Fruit fly (Drosophila melanogaster) whole organism, embryonic: Measurements from ENCODE around the gene Kdm2.

Experiments used
- Abd-B ChIP-seq: fragments of 200-800 bp; sonication (Bioruptor generic); optimal IDR thresholded peaks from 2 replicates; lab custom pipeline; 2018; ENCODE audit warnings: missing biosample characterization, mild to moderate bottlenecking, missing genetic modification characterization, moderate library complexity
- Antp ChIP-seq: fragments of 200-800 bp; sonication (Bioruptor generic); optimal IDR thresholded peaks from 3 replicates; lab custom pipeline; 2016; ENCODE audit warnings: missing biosample characterization, missing genetic modification characterization
- Awh ChIP-seq: fragments of 200-800 bp; sonication (Bioruptor generic); IDR thresholded peaks from 2 replicates; pipeline ENCODE4, ENCODE4 v1.3.6; 2022; ENCODE audit warnings: missing biosample characterization, missing genetic modification characterization
- C15 ChIP-seq: fragments of 200-800 bp; sonication (Bioruptor generic); IDR thresholded peaks from 3 replicates; pipeline ENCODE4 v1.3.6; 2022; ENCODE audit warnings: missing biosample characterization, missing genetic modification characterization
- CG10274 ChIP-seq: fragments of 200-800 bp; sonication (Bioruptor generic); optimal IDR thresholded peaks from 3 replicates; lab custom pipeline; 2017; ENCODE audit warnings: missing biosample characterization, mild to moderate bottlenecking, missing genetic modification characterization
- CG10366 ChIP-seq: fragments of 200-800 bp; sonication (Bioruptor generic); IDR thresholded peaks from 2 replicates; pipeline ENCODE4 v1.3.6; 2022; ENCODE audit warnings: missing biosample characterization, missing genetic modification characterization
- CG10979 ChIP-seq: fragments of 200-800 bp; sonication (Bioruptor generic); optimal IDR thresholded peaks from 2 replicates; lab custom pipeline; 2018; ENCODE audit warnings: missing biosample characterization, mild to moderate bottlenecking, missing genetic modification characterization, moderate library complexity
- CG11696 ChIP-seq: fragments of 200-800 bp; sonication (Bioruptor generic); IDR thresholded peaks from 2 replicates; pipeline ENCODE4 v1.3.6; 2022; ENCODE audit warnings: missing biosample characterization, missing genetic modification characterization
- CG12299 ChIP-seq: fragments of 200-800 bp; sonication (Bioruptor generic); optimal IDR thresholded peaks from 2 replicates; lab custom pipeline; 2018; ENCODE audit warnings: missing biosample characterization, mild to moderate bottlenecking, missing genetic modification characterization
- CG12391 ChIP-seq: fragments of 200-800 bp; sonication (Bioruptor generic); optimal IDR thresholded peaks from 3 replicates; lab custom pipeline; 2018; ENCODE audit warnings: missing biosample characterization, mild to moderate bottlenecking, missing genetic modification characterization, moderate library complexity
- CG13287 ChIP-seq: fragments of 200-800 bp; sonication (Bioruptor generic); IDR thresholded peaks from 2 replicates; pipeline ENCODE4 v1.3.6; 2022; ENCODE audit warnings: missing biosample characterization, missing genetic modification characterization; ENCODE audit not compliant: partially characterized antibody
- CG14014 ChIP-seq: fragments of 200-800 bp; sonication (Bioruptor generic); IDR thresholded peaks from 2 replicates; pipeline ENCODE4 v1.3.6; 2022; ENCODE audit warnings: missing biosample characterization, missing genetic modification characterization
- CG14441 ChIP-seq: fragments of 200-800 bp; sonication (Bioruptor generic); IDR thresholded peaks from 2 replicates; pipeline ENCODE4 v1.3.6; 2022; ENCODE audit warnings: missing biosample characterization, missing genetic modification characterization
- CG1603 ChIP-seq: fragments of 200-800 bp; sonication (Bioruptor generic); optimal IDR thresholded peaks from 2 replicates; lab custom pipeline; 2019; ENCODE audit warnings: missing biosample characterization, mild to moderate bottlenecking, missing genetic modification characterization, moderate library complexity
- CG17359 ChIP-seq: fragments of 200-800 bp; sonication (Bioruptor generic); optimal IDR thresholded peaks from 3 replicates; lab custom pipeline; 2018; ENCODE audit warnings: missing biosample characterization, mild to moderate bottlenecking, missing genetic modification characterization, moderate library complexity
- CG18764 ChIP-seq: fragments of 200-800 bp; sonication (Bioruptor generic); optimal IDR thresholded peaks from 3 replicates; lab custom pipeline; 2016; ENCODE audit warnings: missing biosample characterization, missing genetic modification characterization
- CG2889 ChIP-seq: fragments of 200-800 bp; sonication (Bioruptor generic); IDR thresholded peaks from 3 replicates; pipeline ENCODE4 v1.3.6; 2022; ENCODE audit warnings: missing biosample characterization, missing genetic modification characterization
- CG31365 ChIP-seq: fragments of 200-800 bp; sonication (Bioruptor generic); optimal IDR thresholded peaks from 2 replicates; lab custom pipeline; 2018; ENCODE audit warnings: missing biosample characterization, mild to moderate bottlenecking, missing genetic modification characterization
- CG33213 ChIP-seq: fragments of 200-800 bp; sonication (Bioruptor generic); optimal IDR thresholded peaks from 3 replicates; lab custom pipeline; 2016; ENCODE audit warnings: missing biosample characterization, missing genetic modification characterization
- CG3847 ChIP-seq: fragments of 200-800 bp; sonication (Bioruptor generic); IDR thresholded peaks from 2 replicates; pipeline ENCODE4 v1.3.6; 2022; ENCODE audit warnings: missing biosample characterization, missing genetic modification characterization
- CG6791 ChIP-seq: fragments of 200-800 bp; sonication (Bioruptor generic); IDR thresholded peaks from 3 replicates; pipeline ENCODE4 v1.3.6; 2022; ENCODE audit warnings: missing biosample characterization, missing genetic modification characterization; ENCODE audit not compliant: partially characterized antibody
- CG7357 ChIP-seq: fragments of 200-800 bp; sonication (Bioruptor generic); IDR thresholded peaks from 3 replicates; pipeline ENCODE4 v1.3.6; 2022; ENCODE audit warnings: missing biosample characterization, missing genetic modification characterization
- CG8944 ChIP-seq: fragments of 200-800 bp; sonication (Bioruptor generic); optimal IDR thresholded peaks from 3 replicates; lab custom pipeline; 2016; ENCODE audit warnings: missing biosample characterization, missing genetic modification characterization
- CG9215 ChIP-seq: fragments of 200-800 bp; sonication (Bioruptor generic); IDR thresholded peaks from 2 replicates; pipeline ENCODE4 v1.3.6; 2022; ENCODE audit warnings: missing biosample characterization, missing genetic modification characterization
- CG9437 ChIP-seq: fragments of 200-800 bp; sonication (Bioruptor generic); optimal IDR thresholded peaks from 2 replicates; lab custom pipeline; 2018; ENCODE audit warnings: missing biosample characterization, mild to moderate bottlenecking, missing genetic modification characterization
- E2f1 ChIP-seq: fragments of 200-800 bp; sonication (Bioruptor generic); IDR thresholded peaks from 2 replicates; pipeline ENCODE4 v1.3.6; 2022; ENCODE audit warnings: missing biosample characterization, missing genetic modification characterization
- Hmr ChIP-seq: fragments of 200-800 bp; sonication (Bioruptor generic); optimal IDR thresholded peaks from 3 replicates; lab custom pipeline; 2017; ENCODE audit warnings: mild to moderate bottlenecking, missing biosample characterization, missing genetic modification reagents, missing genetic modification characterization
- Hr78 ChIP-seq, 2 experiments: fragments of 200-800 bp in 1 of 2; fragments of >200 bp in 1 of 2; sonication (Bioruptor generic) in 1 of 2; optimal IDR thresholded peaks; 2 replicates each; lab custom pipeline; 2017 to 2019; ENCODE audit warnings: missing biosample characterization in 2 of 2, missing genetic modification characterization in 2 of 2, mild to moderate bottlenecking in 1 of 2, moderate library complexity in 1 of 2
- Jarid2 ChIP-seq: fragments of 200-800 bp; sonication (Bioruptor generic); optimal IDR thresholded peaks from 3 replicates; lab custom pipeline; 2017; ENCODE audit warnings: mild to moderate bottlenecking, missing biosample characterization, missing genetic modification reagents, missing genetic modification characterization
- Lhr ChIP-seq: fragments of 200-800 bp; sonication (Bioruptor generic); optimal IDR thresholded peaks from 3 replicates; lab custom pipeline; 2017; ENCODE audit warnings: mild to moderate bottlenecking, missing biosample characterization, missing genetic modification reagents, missing genetic modification characterization
- MTF-1 ChIP-seq: fragments of 200-800 bp; sonication (Bioruptor generic); optimal IDR thresholded peaks from 2 replicates; lab custom pipeline; 2018; ENCODE audit warnings: missing biosample characterization, mild to moderate bottlenecking, missing genetic modification characterization, borderline replicate concordance
- Mes4 ChIP-seq: fragments of 200-800 bp; sonication (Bioruptor generic); optimal IDR thresholded peaks from 2 replicates; lab custom pipeline; 2016; ENCODE audit warnings: missing biosample characterization, missing genetic modification characterization
- Six4 ChIP-seq: fragments of 200-800 bp; sonication (Bioruptor generic); optimal IDR thresholded peaks from 2 replicates; lab custom pipeline; 2016; ENCODE audit warnings: missing biosample characterization, missing genetic modification characterization
- Sry-β ChIP-seq: fragments of 200-800 bp; sonication (Bioruptor generic); optimal IDR thresholded peaks from 2 replicates; lab custom pipeline; 2018; ENCODE audit warnings: missing biosample characterization, mild to moderate bottlenecking, missing genetic modification characterization, moderate library complexity
- al ChIP-seq: fragments of 200-800 bp; sonication (Bioruptor generic); IDR thresholded peaks from 2 replicates; pipeline ENCODE4 v1.3.6; 2022; ENCODE audit warnings: missing biosample characterization, missing genetic modification characterization
- bbx ChIP-seq: fragments of 200-800 bp; sonication (Bioruptor generic); IDR thresholded peaks from 2 replicates; pipeline ENCODE4 v1.3.6; 2022; ENCODE audit warnings: missing biosample characterization, missing genetic modification characterization; ENCODE audit not compliant: partially characterized antibody
- br ChIP-seq: fragments of >200 bp; optimal IDR thresholded peaks from 2 replicates; lab custom pipeline; 2017
- caup ChIP-seq: fragments of 200-800 bp; sonication (Bioruptor generic); optimal IDR thresholded peaks from 3 replicates; lab custom pipeline; 2017; ENCODE audit warnings: missing biosample characterization, mild to moderate bottlenecking, missing genetic modification characterization, moderate library complexity; ENCODE audit not compliant: severe bottlenecking
- dimm ChIP-seq: fragments of 200-800 bp; sonication (Bioruptor generic); IDR thresholded peaks from 2 replicates; pipeline ENCODE4 v1.3.6; 2022; ENCODE audit warnings: missing biosample characterization, missing genetic modification characterization
- dmrt99B ChIP-seq: fragments of 200-800 bp; sonication (Bioruptor generic); optimal IDR thresholded peaks from 2 replicates; lab custom pipeline; 2018; ENCODE audit warnings: missing biosample characterization, mild to moderate bottlenecking, missing genetic modification characterization, moderate library complexity
- gcm2 ChIP-seq: fragments of 200-800 bp; sonication (Bioruptor generic); optimal IDR thresholded peaks from 2 replicates; lab custom pipeline; 2016; ENCODE audit warnings: missing biosample characterization, missing genetic modification characterization
- h ChIP-seq: fragments of >200 bp; optimal IDR thresholded peaks from 2 replicates; lab custom pipeline; 2017
- insv ChIP-seq, 2 experiments: fragments of 200-800 bp; sonication (Bioruptor generic); optimal IDR thresholded peaks; 3 replicates each; lab custom pipeline; 2016 to 2018; ENCODE audit warnings: missing biosample characterization in 2 of 2, missing genetic modification characterization in 2 of 2
- mam ChIP-seq: fragments of 200-800 bp; sonication (Bioruptor generic); optimal IDR thresholded peaks from 3 replicates; lab custom pipeline; 2016; ENCODE audit warnings: missing biosample characterization, missing genetic modification characterization
- onecut ChIP-seq: fragments of 200-800 bp; sonication (Bioruptor generic); IDR thresholded peaks from 2 replicates; pipeline ENCODE4 v1.3.6; 2022; ENCODE audit warnings: missing biosample characterization, missing genetic modification characterization
- pnt ChIP-seq: fragments of 200-800 bp; sonication (Bioruptor generic); optimal IDR thresholded peaks from 3 replicates; lab custom pipeline; 2016; ENCODE audit warnings: missing biosample characterization, missing genetic modification characterization
- rib ChIP-seq: fragments of 200-800 bp; sonication (Bioruptor generic); IDR thresholded peaks from 2 replicates; pipeline ENCODE4 v1.3.6; 2022; ENCODE audit warnings: missing biosample characterization, missing genetic modification characterization
- run ChIP-seq: fragments of 200-800 bp; sonication (Bioruptor generic); optimal IDR thresholded peaks from 3 replicates; lab custom pipeline; 2018; ENCODE audit warnings: missing biosample characterization, mild to moderate bottlenecking, missing genetic modification characterization
- shn ChIP-seq: fragments of 200-800 bp; sonication (Bioruptor generic); optimal IDR thresholded peaks from 3 replicates; lab custom pipeline; 2016; ENCODE audit warnings: missing biosample characterization, missing genetic modification characterization
- slou ChIP-seq: fragments of 200-800 bp; sonication (Bioruptor generic); optimal IDR thresholded peaks from 3 replicates; lab custom pipeline; 2016; ENCODE audit warnings: missing biosample characterization, missing genetic modification characterization
- unpg ChIP-seq: fragments of 200-800 bp; sonication (Bioruptor generic); optimal IDR thresholded peaks from 3 replicates; lab custom pipeline; 2018; ENCODE audit warnings: missing biosample characterization, mild to moderate bottlenecking, missing genetic modification characterization, moderate library complexity
- zfh2 ChIP-seq: fragments of 200-800 bp; sonication (Bioruptor generic); optimal IDR thresholded peaks from 2 replicates; lab custom pipeline; 2016; ENCODE audit warnings: missing biosample characterization, missing genetic modification characterization

The Kdm2 gene

DNA sequence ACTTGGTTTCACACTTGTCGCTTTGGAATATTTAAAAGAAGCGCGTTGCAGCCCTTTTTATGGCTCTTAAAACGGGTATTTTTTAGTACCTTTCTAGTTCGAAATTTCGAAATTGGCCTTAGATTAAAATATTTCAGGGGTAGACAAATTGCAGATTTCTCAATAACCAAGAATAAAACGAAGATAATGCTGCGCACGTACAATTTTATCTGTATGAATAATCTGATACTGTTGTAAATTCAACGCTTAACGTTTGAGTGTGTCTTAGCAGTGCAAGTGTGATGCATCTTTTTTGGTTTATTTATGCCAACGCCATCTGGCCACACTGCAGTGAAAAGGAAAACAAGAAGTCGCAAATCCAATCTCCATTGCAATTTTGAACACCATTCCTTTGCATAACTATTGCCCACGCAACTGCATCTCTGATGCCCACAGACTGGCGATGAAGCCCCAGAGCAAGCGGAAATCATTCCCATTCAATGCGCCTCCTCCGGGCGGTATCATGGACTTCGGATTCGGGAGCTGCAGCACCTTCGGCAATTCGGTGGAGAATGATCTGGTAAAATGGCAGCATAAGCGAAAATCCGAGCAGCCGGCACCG lies 1.7 kb upstream of the Kdm2 start, which contains the start of gene Nmdmc (continued):
- no peak for TF ChIP-seq CG31365 (tag; lab: Kevin White, UChicago)
- TF ChIP-seq Antp (GFP tag; lab: Kevin White, UChicago) = no peak
- no peak for TF ChIP-seq CG8944 (GFP tag; lab: Kevin White, UChicago)
- TF ChIP-seq dimm (GFP tag; lab: Robert Waterston, UW) = no peak
- TF ChIP-seq E2f1 (GFP tag; lab: Robert Waterston, UW) = no peak
- no peak for TF ChIP-seq bbx (GFP tag; lab: Robert Waterston, UW)
- no peak for TF ChIP-seq CG17359 (tag; lab: Kevin White, UChicago)
- TF ChIP-seq Abd-B = peak; percentile 76
- no peak for TF ChIP-seq Jarid2 (GFP tag; lab: Kevin White, UChicago)
- no peak for TF ChIP-seq mam (GFP tag; lab: Kevin White, UChicago)
- no peak for TF ChIP-seq Mes4
- TF ChIP-seq pnt (GFP tag; lab: Kevin White, UChicago) = no peak
- peak; percentile 60 for TF ChIP-seq Lhr (GFP tag; lab: Kevin White, UChicago)
- no peak for TF ChIP-seq CG14014 (GFP tag; lab: Robert Waterston, UW)
- TF ChIP-seq Hmr (GFP tag; lab: Kevin White, UChicago) = no peak
- TF ChIP-seq CG13287 (GFP tag; lab: Robert Waterston, UW) = no peak
- no peak for TF ChIP-seq CG10274 (GFP tag; lab: Kevin White, UChicago)
- TF ChIP-seq MTF-1 = no peak
- no peak for TF ChIP-seq CG7357 (GFP tag; lab: Robert Waterston, UW)
- TF ChIP-seq run = no peak
- TF ChIP-seq Six4 (GFP tag; lab: Kevin White, UChicago) = no peak
- no peak for TF ChIP-seq br
- TF ChIP-seq Hr78 (GFP tag; optimal IDR thresholded peaks at IDR 0.05; lab: Kevin White, UChicago) = no peak
- TF ChIP-seq CG18764 (GFP tag; lab: Kevin White, UChicago) = no peak
- TF ChIP-seq CG10979 (tag; lab: Kevin White, UChicago) = no peak
- TF ChIP-seq CG33213 = no peak
- TF ChIP-seq CG9437 (GFP tag; lab: Kevin White, UChicago) = no peak
- TF ChIP-seq CG14441 (GFP tag; lab: Robert Waterston, UW) = no peak
- TF ChIP-seq CG2889 (GFP tag; lab: Robert Waterston, UW) = no peak
- TF ChIP-seq CG1603 (tag; lab: Kevin White, UChicago) = peak; percentile 60
- TF ChIP-seq zfh2 = no peak
- TF ChIP-seq unpg = no peak
- TF ChIP-seq h (lab: Kevin White, UChicago) = no peak
- no peak for TF ChIP-seq insv (GFP tag; optimal IDR thresholded peaks at IDR 0.05; lab: Kevin White, UChicago)
- TF ChIP-seq CG9215 (GFP tag; lab: Robert Waterston, UW) = no peak
- no peak for TF ChIP-seq CG6791 (GFP tag; lab: Robert Waterston, UW)
- no peak for TF ChIP-seq rib (GFP tag; lab: Robert Waterston, UW)
- TF ChIP-seq CG12299 (tag; lab: Kevin White, UChicago) = no peak
- TF ChIP-seq dmrt99B = no peak
- TF ChIP-seq slou (GFP tag; lab: Kevin White, UChicago) = no peak
- no peak for TF ChIP-seq caup (GFP tag; lab: Kevin White, UChicago)
- no peak for TF ChIP-seq CG12391 (tag; lab: Kevin White, UChicago)
- no peak for TF ChIP-seq CG3847 (GFP tag; lab: Robert Waterston, UW)
- no peak for TF ChIP-seq C15 (GFP tag; lab: Robert Waterston, UW)
- TF ChIP-seq al (GFP tag; lab: Robert Waterston, UW) = no peak
- no peak for TF ChIP-seq CG11696 (GFP tag; lab: Robert Waterston, UW)
- TF ChIP-seq shn (GFP tag; lab: Kevin White, UChicago) = no peak
- no peak for TF ChIP-seq Sry-β
- TF ChIP-seq CG10366 (GFP tag; lab: Robert Waterston, UW) = no peak
- no peak for TF ChIP-seq onecut (GFP tag; lab: Robert Waterston, UW)
- TF ChIP-seq Awh (GFP tag; lab: Robert Waterston, UW) = no peak
- TF ChIP-seq gcm2 (GFP tag; lab: Kevin White, UChicago) = no peak
